Fruit fly (Drosophila melanogaster): ENCODE measurements around the gene 825-Oak.

The 825-Oak gene

dm6 chr3L:19446394-19447349 is 25.4 kb downstream of the 825-Oak start, which contains the start of the genes CG33062 and Chd3 (continued):
- TF ChIP-seq Scr (GFP tag; IDR thresholded peaks at IDR 0.05; ENCODE audit: partially characterized antibody) (peak; percentile 54; the same call in 1 of the 2 replicates), CG12659 (GFP tag; optimal IDR thresholded peaks at IDR 0.05) (no peak), CG6272 (GFP tag; IDR thresholded peaks at IDR 0.05) (peak; percentile 55), CG18764 (GFP tag; optimal IDR thresholded peaks at IDR 0.05) (no peak), HHEX (GFP tag; optimal IDR thresholded peaks at IDR 0.05) (no peak), disco-r (GFP tag; optimal IDR thresholded peaks at IDR 0.05) (no peak), CG10147 (GFP tag; optimal IDR thresholded peaks at IDR 0.05) (no peak), H2.0 (GFP tag; IDR thresholded peaks at IDR 0.05) (no peak), zfh1 (GFP tag; IDR thresholded peaks at IDR 0.05) (0 out of 3 replicates have a peak, but pooled peaks have one; percentile 3), Hr3 (GFP tag; optimal IDR thresholded peaks at IDR 0.05) (peak; percentile 6), dm (GFP tag; optimal IDR thresholded peaks at IDR 0.05) (no peak), E2f1 (GFP tag; IDR thresholded peaks at IDR 0.05) (no peak), Dp (GFP tag; optimal IDR thresholded peaks at IDR 0.05) (peak; percentile 22), toy (GFP tag; IDR thresholded peaks at IDR 0.05) (no peak), lbe (GFP tag; optimal IDR thresholded peaks at IDR 0.05) (no peak), vfl (GFP tag; optimal IDR thresholded peaks at IDR 0.05) (no peak), slbo (GFP tag; IDR thresholded peaks at IDR 0.05) (peak; percentile 38), CG17361 (GFP tag; IDR thresholded peaks at IDR 0.05) (peak; percentile 75; the same call in 2 of the 3 replicates), CG6654 (GFP tag; optimal IDR thresholded peaks at IDR 0.05) (no peak), Hr51 (GFP tag; optimal IDR thresholded peaks at IDR 0.05) (peak in 1 of 2 experiments; percentile 8), D19A (tag; optimal IDR thresholded peaks at IDR 0.05) (peak; percentile 36), Mes4 (GFP tag; optimal IDR thresholded peaks at IDR 0.05) (no peak), Fer2 (tag; optimal IDR thresholded peaks at IDR 0.05) (no peak), dmrt11E (tag; optimal IDR thresholded peaks at IDR 0.05) (peak; percentile 55), CG11504 (tag; optimal IDR thresholded peaks at IDR 0.05) (peak; percentile 36), ab (GFP tag; optimal IDR thresholded peaks at IDR 0.05) (no peak), CG10366 (GFP tag; IDR thresholded peaks at IDR 0.05) (no peak; the same call in 1 of the 2 replicates), tx (GFP tag; optimal IDR thresholded peaks at IDR 0.05) (no peak), sens (GFP tag) (peak; percentile 72), crp (GFP tag; optimal IDR thresholded peaks at IDR 0.05) (no peak), CkIIα-i1 (GFP tag; IDR thresholded peaks at IDR 0.05) (no peak), Adf1 (GFP tag; IDR thresholded peaks at IDR 0.05) (no peak), tll (GFP tag; optimal IDR thresholded peaks at IDR 0.05) (no peak), Meics (GFP tag; optimal IDR thresholded peaks at IDR 0.05) (no peak), dimm (GFP tag; IDR thresholded peaks at IDR 0.05) (no peak), CG34376 (GFP tag; optimal IDR thresholded peaks at IDR 0.05) (no peak), Fer3 (tag; optimal IDR thresholded peaks at IDR 0.05) (no peak), CG15696 (tag; optimal IDR thresholded peaks at IDR 0.05) (peak; percentile 29), Dll (GFP tag; IDR thresholded peaks at IDR 0.05; ENCODE audit: partially characterized antibody) (peak; percentile 61; the same call in 3 of the 4 replicates), CG14710 (tag; optimal IDR thresholded peaks at IDR 0.05) (peak; percentile 60), CG14441 (GFP tag; IDR thresholded peaks at IDR 0.05) (0 out of 2 replicates have a peak, but pooled peaks have one; percentile 14), scrt (GFP tag; optimal IDR thresholded peaks at IDR 0.05) (no peak), CG1024 (GFP tag; IDR thresholded peaks at IDR 0.05) (peak; percentile 80), Optix (GFP tag; IDR thresholded peaks at IDR 0.05) (no peak), hth (optimal IDR thresholded peaks at IDR 0.05) (no peak), inv (GFP tag; IDR thresholded peaks at IDR 0.05; ENCODE audit: partially characterized antibody) (no peak), dpn (GFP tag; optimal IDR thresholded peaks at IDR 0.05) (no peak), CG8765 (GFP tag; IDR thresholded peaks at IDR 0.05) (peak; percentile 18; the same call in 1 of the 2 replicates)
